Worm (Caenorhabditis elegans) whole organism, midembryonic: Measurements from ENCODE around the gene asm-1.

Experiments
- T22C8.4 ChIP-seq: fragments of 200-800 bp; sonication (Bioruptor generic); IDR thresholded peaks from 2 replicates; pipeline ENCODE4 v1.3.6; 2022; ENCODE audit warnings: missing genetic modification characterization, missing compliant biosample characterization
- cog-1 ChIP-seq: sonication (generic microtip); optimal IDR thresholded peaks from 2 replicates; lab custom pipeline; 2016; ENCODE audit warnings: missing genetic modification characterization, missing compliant biosample characterization
- flt-1 ChIP-seq: fragments of 200-800 bp; sonication (Bioruptor generic); IDR thresholded peaks from 2 replicates; pipeline ENCODE4 v1.3.6; 2022; ENCODE audit warnings: missing genetic modification characterization, missing compliant biosample characterization
- klf-2 ChIP-seq: fragments of 200-800 bp; sonication (Bioruptor generic); conservative IDR thresholded peaks from 2 replicates; pipeline ENCODE4 v1.3.6; 2022; ENCODE audit warnings: missing genetic modification reagents, missing genetic modification characterization, missing compliant biosample characterization
- med-1 ChIP-seq: sonication (generic microtip); optimal IDR thresholded peaks from 2 replicates; lab custom pipeline; 2017; ENCODE audit warnings: missing genetic modification characterization, mild to moderate bottlenecking, missing compliant biosample characterization, antibody characterized with exemption, missing genetic modification reagents; ENCODE audit not compliant: insufficient read depth
- ref-1 ChIP-seq: fragments of 200-800 bp; sonication (Bioruptor generic); conservative IDR thresholded peaks from 2 replicates; pipeline ENCODE4 v1.3.6; 2022; ENCODE audit warnings: missing genetic modification reagents, missing genetic modification characterization, missing compliant biosample characterization
- tab-1 ChIP-seq: fragments of 200-800 bp; sonication (Bioruptor generic); IDR thresholded peaks from 2 replicates; pipeline ENCODE4 v1.3.6; 2022; ENCODE audit warnings: missing genetic modification characterization, missing compliant biosample characterization
- ztf-23 ChIP-seq: fragments of 200-800 bp; sonication (Bioruptor generic); IDR thresholded peaks from 2 replicates; pipeline ENCODE4 v1.3.6; 2022; ENCODE audit warnings: missing genetic modification reagents, missing genetic modification characterization, missing compliant biosample characterization
- ztf-29 ChIP-seq: fragments of 200-800 bp; sonication (Bioruptor generic); IDR thresholded peaks from 2 replicates; pipeline ENCODE4 v1.3.6; 2022; ENCODE audit warnings: missing genetic modification reagents, missing genetic modification characterization, missing compliant biosample characterization

ce11 chrII:6926488-6926887 is 16.6 kb downstream of the asm-1 start:
- no peak for TF ChIP-seq ztf-29 (GFP tag; lab: Robert Waterston, UW)
- TF ChIP-seq tab-1 (GFP tag; lab: Robert Waterston, UW), result no peak
- no peak for TF ChIP-seq flt-1 (GFP tag; lab: Robert Waterston, UW)
- TF ChIP-seq T22C8.4, result no peak
- TF ChIP-seq med-1 (GFP tag; lab: Kevin White, UChicago), result no peak
- TF ChIP-seq klf-2 (GFP tag; lab: Robert Waterston, UW), result no peak
- TF ChIP-seq cog-1, result no peak
- no peak for TF ChIP-seq ref-1 (GFP tag; lab: Robert Waterston, UW)
- TF ChIP-seq ztf-23 (GFP tag; lab: Robert Waterston, UW), result no peak
